Fruit fly (Drosophila melanogaster): ENCODE measurements around the gene bip1.

bip1 gene

DNA sequence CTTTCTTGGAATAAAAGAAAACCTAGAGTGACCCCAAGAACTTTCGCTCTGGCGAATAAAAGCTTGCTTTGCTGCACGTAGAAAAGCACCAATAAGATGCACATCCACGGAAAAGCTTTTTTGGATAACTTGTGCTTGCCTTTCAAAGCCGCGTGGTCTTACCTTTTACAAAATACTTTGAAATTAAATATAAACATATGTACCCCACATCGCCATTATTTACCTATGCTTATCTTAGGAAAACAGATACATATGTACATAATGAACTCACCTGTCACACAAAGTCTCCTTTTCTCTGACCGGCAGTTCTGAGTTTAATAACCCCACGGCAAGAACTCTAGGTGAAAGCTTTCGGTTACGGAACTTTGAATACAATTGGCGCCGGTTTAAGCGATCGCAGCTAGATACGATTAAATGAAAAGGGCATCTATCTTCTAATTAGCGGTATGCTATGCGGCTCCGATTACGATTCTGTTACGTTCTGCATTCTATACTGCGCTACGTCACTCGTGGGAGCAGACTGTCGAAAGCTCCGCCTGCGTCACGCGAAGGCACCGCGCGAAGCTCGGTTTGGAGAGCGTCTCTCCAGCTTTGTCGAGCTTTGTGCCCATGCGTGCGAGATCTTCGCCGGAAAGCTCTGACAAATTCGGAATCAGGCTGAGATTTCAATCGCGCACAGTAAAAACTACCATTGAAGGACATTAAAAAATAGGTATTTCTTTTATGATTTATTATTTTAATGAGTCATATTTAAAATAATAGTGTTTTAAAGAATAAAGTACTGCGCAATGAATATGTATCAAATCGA, at the start of gene bip1:
Gene bip1, minus strand, starts transcription at position 524 of the 808 bp plus-strand sequence.
- no peak for TF ChIP-seq ey (GFP tag; optimal IDR thresholded peaks at IDR 0.05)
- no peak for TF ChIP-seq Jra (GFP tag; optimal IDR thresholded peaks at IDR 0.05)
- TF ChIP-seq Hnf4 (GFP tag; optimal IDR thresholded peaks at IDR 0.05) = peak; percentile 9
- no peak for TF ChIP-seq lola (GFP tag; optimal IDR thresholded peaks at IDR 0.05)
- peak; percentile 12 for TF ChIP-seq OdsH (GFP tag; optimal IDR thresholded peaks at IDR 0.05)
- TF ChIP-seq GATAd (GFP tag; optimal IDR thresholded peaks at IDR 0.05) = no peak
- TF ChIP-seq jim (GFP tag; optimal IDR thresholded peaks at IDR 0.05) = no peak
- TF ChIP-seq brk (GFP tag; optimal IDR thresholded peaks at IDR 0.05) = peak; percentile 53
- TF ChIP-seq tai (GFP tag; optimal IDR thresholded peaks at IDR 0.05) = no peak
- TF ChIP-seq woc (GFP tag; optimal IDR thresholded peaks at IDR 0.05) = no peak
- no peak for TF ChIP-seq h (GFP tag; optimal IDR thresholded peaks at IDR 0.05)
- no peak for TF ChIP-seq Rel (GFP tag; optimal IDR thresholded peaks at IDR 0.05)
- no peak for TF ChIP-seq Rel (tag; optimal IDR thresholded peaks at IDR 0.05)
- TF ChIP-seq Dfd (GFP tag; optimal IDR thresholded peaks at IDR 0.05) = no peak
- peak; percentile 10 for TF ChIP-seq fru (GFP tag; optimal IDR thresholded peaks at IDR 0.05)
- TF ChIP-seq sv (GFP tag; optimal IDR thresholded peaks at IDR 0.05) = no peak
- TF ChIP-seq Hr78 (GFP tag; optimal IDR thresholded peaks at IDR 0.05) = no peak
- TF ChIP-seq Abd-B (GFP tag; optimal IDR thresholded peaks at IDR 0.05) = no peak
- no peak for TF ChIP-seq rgr (GFP tag; optimal IDR thresholded peaks at IDR 0.05)
- TF ChIP-seq Myc (optimal IDR thresholded peaks at IDR 0.05) = no peak
- TF ChIP-seq Vsx2 (GFP tag; optimal IDR thresholded peaks at IDR 0.05; ENCODE audit: partially characterized antibody) = no peak
- no peak for TF ChIP-seq CG9705 (GFP tag; optimal IDR thresholded peaks at IDR 0.05)
- no peak for TF ChIP-seq dl (GFP tag; optimal IDR thresholded peaks at IDR 0.05; ENCODE audit: insufficient read depth in 1 of 2, partially characterized antibody in 2 of 2)
- peak in 1 of 2 experiments; percentile 16 for TF ChIP-seq foxo (GFP tag; optimal IDR thresholded peaks at IDR 0.05)
- no peak for TF ChIP-seq Mio (GFP tag; optimal IDR thresholded peaks at IDR 0.05)
- TF ChIP-seq Sp1 (GFP tag; optimal IDR thresholded peaks at IDR 0.05) = no peak
- TF ChIP-seq usp (GFP tag; optimal IDR thresholded peaks at IDR 0.05) = no peak
- TF ChIP-seq N (GFP tag; optimal IDR thresholded peaks at IDR 0.05) = no peak
- no peak for TF ChIP-seq dsf (GFP tag; optimal IDR thresholded peaks at IDR 0.05; ENCODE audit: borderline replicate concordance)
- peak; percentile 35 for TF ChIP-seq HLH106 (tag; optimal IDR thresholded peaks at IDR 0.05)
- no peak for TF ChIP-seq pan (optimal IDR thresholded peaks at IDR 0.05)
- no peak for TF ChIP-seq psq (GFP tag; optimal IDR thresholded peaks at IDR 0.05)
- no peak for TF ChIP-seq Hr83 (GFP tag; optimal IDR thresholded peaks at IDR 0.05; ENCODE audit: poor library complexity, severe bottlenecking)
- TF ChIP-seq sage (GFP tag; optimal IDR thresholded peaks at IDR 0.05) = peak; percentile 48
- no peak for TF ChIP-seq dmrt93B (GFP tag; optimal IDR thresholded peaks at IDR 0.05)
- TF ChIP-seq br (GFP tag; optimal IDR thresholded peaks at IDR 0.05) = no peak
- no peak for TF ChIP-seq Dif (GFP tag; optimal IDR thresholded peaks at IDR 0.05; ENCODE audit: partially characterized antibody)
- peak; percentile 11 for TF ChIP-seq CrebA (GFP tag; optimal IDR thresholded peaks at IDR 0.05; ENCODE audit: borderline replicate concordance)
- TF ChIP-seq CG32264 (GFP tag; optimal IDR thresholded peaks at IDR 0.05) = no peak

DNA sequence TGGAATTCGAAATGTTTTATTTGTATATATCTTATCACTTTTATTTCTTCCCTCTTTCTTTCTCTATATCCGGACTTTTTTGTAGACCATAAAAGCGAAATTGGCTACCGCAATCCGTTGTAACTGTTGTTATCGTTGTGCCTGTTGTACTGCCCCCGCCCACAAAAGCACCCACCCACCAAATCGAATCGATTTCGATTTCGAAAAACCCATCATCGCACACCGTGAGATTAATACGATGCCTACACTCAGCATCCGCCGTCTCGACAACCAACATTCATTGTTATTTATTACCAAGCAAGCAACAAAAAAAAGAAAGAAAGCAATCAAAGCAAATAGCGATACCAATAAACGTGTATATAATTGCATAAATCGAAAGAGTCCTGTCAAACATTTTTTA, 49.7 kb upstream of the bip1 start:
- no peak for TF ChIP-seq CrebA (GFP tag; optimal IDR thresholded peaks at IDR 0.05; ENCODE audit: borderline replicate concordance)

DNA sequence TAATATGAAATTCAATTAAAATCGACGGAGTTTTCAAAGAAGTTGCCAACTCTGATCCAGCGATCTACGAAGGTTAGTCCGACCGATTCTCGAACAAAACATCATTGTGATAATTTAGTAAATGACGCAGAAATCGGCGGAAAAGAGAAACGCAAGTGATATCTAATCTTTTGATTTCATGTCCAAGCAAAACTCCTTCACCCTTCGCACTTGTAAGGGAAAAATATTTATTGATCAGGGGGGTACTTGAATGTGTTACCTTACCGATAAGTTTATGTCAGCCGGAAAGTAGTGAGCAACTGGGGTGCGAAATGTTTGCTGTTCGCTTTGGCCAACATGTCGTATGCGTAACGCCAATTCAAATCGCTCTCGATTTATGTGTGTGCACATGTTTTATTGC, 38.6 kb upstream of the bip1 start:
- TF ChIP-seq Hnf4 (GFP tag; optimal IDR thresholded peaks at IDR 0.05) = no peak
- TF ChIP-seq foxo (GFP tag; optimal IDR thresholded peaks at IDR 0.05) = no peak
- TF ChIP-seq GATAd (GFP tag; optimal IDR thresholded peaks at IDR 0.05) = no peak
- no peak for TF ChIP-seq jim (GFP tag; optimal IDR thresholded peaks at IDR 0.05)
- TF ChIP-seq Mio (GFP tag; optimal IDR thresholded peaks at IDR 0.05) = no peak
- no peak for TF ChIP-seq woc (GFP tag; optimal IDR thresholded peaks at IDR 0.05)
- TF ChIP-seq psq (GFP tag; optimal IDR thresholded peaks at IDR 0.05) = no peak
- no peak for TF ChIP-seq Dfd (GFP tag; optimal IDR thresholded peaks at IDR 0.05)
- no peak for TF ChIP-seq Abd-B (GFP tag; optimal IDR thresholded peaks at IDR 0.05)
- TF ChIP-seq Rel (GFP tag; optimal IDR thresholded peaks at IDR 0.05) = no peak
- no peak for TF ChIP-seq Rel (tag; optimal IDR thresholded peaks at IDR 0.05)

All from whole organism, wandering third instar larva.